Worm (Caenorhabditis elegans) whole organism, L1 larva: ENCODE data around the gene nspg-12.

Experiments
- mab-9 ChIP-seq: fragments of 200-800 bp; sonication (Bioruptor generic); IDR thresholded peaks from 2 replicates; pipeline ENCODE4 v1.3.6; 2022; ENCODE audit warnings: missing genetic modification reagents, missing genetic modification characterization, missing compliant biosample characterization
- nhr-71 ChIP-seq: sonication (generic microtip); optimal IDR thresholded peaks from 2 replicates; lab custom pipeline; 2016; ENCODE audit warnings: mild to moderate bottlenecking, missing genetic modification characterization, moderate library complexity, missing compliant biosample characterization

DNA sequence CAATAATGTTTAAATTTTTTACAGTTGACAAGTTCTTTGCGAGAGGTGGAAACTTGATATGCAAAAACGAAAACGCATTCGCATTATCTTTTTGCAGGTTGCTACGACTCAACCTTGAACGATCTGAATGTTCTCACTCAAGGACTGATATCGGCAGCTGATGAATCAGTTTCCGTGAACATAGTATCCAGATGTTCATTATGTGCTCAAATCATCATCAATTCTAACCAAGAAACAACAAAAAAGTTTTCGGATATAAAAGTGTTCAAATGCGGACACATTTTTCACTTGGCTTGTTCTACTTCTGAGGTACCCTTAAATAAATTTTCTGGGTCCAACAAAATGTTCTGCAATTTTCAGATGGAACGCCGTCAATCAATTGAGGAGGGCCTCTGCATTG is 32.0 kb downstream of the nspg-12 start:
- no peak for TF ChIP-seq mab-9
- TF ChIP-seq nhr-71, result no peak
